Worm (Caenorhabditis elegans) whole organism, late embryonic: ENCODE results near the gene T01B10.5.

Source experiments
- C38D4.7 ChIP-seq: fragments of 200-800 bp; sonication (Bioruptor generic); optimal IDR thresholded peaks from 2 replicates; lab custom pipeline; 2018; ENCODE audit warnings: mild to moderate bottlenecking, missing genetic modification characterization, moderate library complexity, missing compliant biosample characterization
- F13H6.1 ChIP-seq: sonication (generic microtip); optimal IDR thresholded peaks from 2 replicates; lab custom pipeline; 2016; ENCODE audit warnings: missing genetic modification characterization, missing compliant biosample characterization
- K02D7.2 ChIP-seq: sonication (generic microtip); optimal IDR thresholded peaks from 2 replicates; lab custom pipeline; 2017; ENCODE audit warnings: mild to moderate bottlenecking, missing genetic modification characterization, missing compliant biosample characterization
- Y22D7AL.16 ChIP-seq: sonication (generic microtip); optimal IDR thresholded peaks from 2 replicates; lab custom pipeline; 2016; ENCODE audit warnings: missing genetic modification characterization, missing compliant biosample characterization
- ahr-1 ChIP-seq: sonication (generic microtip); optimal IDR thresholded peaks from 2 replicates; lab custom pipeline; 2016; ENCODE audit warnings: missing genetic modification characterization, missing compliant biosample characterization
- ama-1 ChIP-seq: fragments of 150-350 bp; optimal IDR thresholded peaks from 2 replicates; lab custom pipeline; 2014
- ceh-14 ChIP-seq: sonication (generic microtip); optimal IDR thresholded peaks from 2 replicates; lab custom pipeline; 2016; ENCODE audit warnings: missing genotype, missing genetic modification characterization, missing compliant biosample characterization
- ceh-18 ChIP-seq: sonication (generic microtip); optimal IDR thresholded peaks from 2 replicates; lab custom pipeline; 2016; ENCODE audit warnings: missing genetic modification characterization, missing compliant biosample characterization
- ceh-22 ChIP-seq: sonication (generic microtip); optimal IDR thresholded peaks from 2 replicates; lab custom pipeline; 2017; ENCODE audit warnings: missing biosample characterization, missing genetic modification characterization
- ceh-24 ChIP-seq: sonication (generic microtip); optimal IDR thresholded peaks from 2 replicates; lab custom pipeline; 2016; ENCODE audit warnings: mild to moderate bottlenecking, missing genetic modification characterization, missing compliant biosample characterization
- ceh-31 ChIP-seq: sonication (generic microtip); optimal IDR thresholded peaks from 2 replicates; lab custom pipeline; 2016; ENCODE audit warnings: missing genetic modification characterization, missing compliant biosample characterization
- ceh-48 ChIP-seq: sonication (generic microtip); optimal IDR thresholded peaks from 2 replicates; lab custom pipeline; 2016; ENCODE audit warnings: missing genetic modification characterization, inconsistent platforms, missing compliant biosample characterization
- ceh-6 ChIP-seq: fragments of 200-800 bp; sonication (Bioruptor generic); optimal IDR thresholded peaks from 2 replicates; lab custom pipeline; 2018; ENCODE audit warnings: mild to moderate bottlenecking, missing genetic modification characterization, missing compliant biosample characterization
- che-1 ChIP-seq: sonication (generic microtip); optimal IDR thresholded peaks from 2 replicates; lab custom pipeline; 2016; ENCODE audit warnings: mild to moderate bottlenecking, missing genetic modification characterization, missing compliant biosample characterization
- dmd-4 ChIP-seq: sonication (generic microtip); optimal IDR thresholded peaks from 2 replicates; lab custom pipeline; 2016; ENCODE audit warnings: borderline replicate concordance, missing genetic modification characterization, missing compliant biosample characterization
- elt-2 ChIP-seq: sonication (generic microtip); optimal IDR thresholded peaks from 2 replicates; lab custom pipeline; 2016; ENCODE audit warnings: missing genetic modification reagents, missing genetic modification characterization, missing compliant biosample characterization
- fkh-10 ChIP-seq: fragments of 150-350 bp; optimal IDR thresholded peaks from 2 replicates; lab custom pipeline; 2014; ENCODE audit warnings: missing biosample characterization, missing genetic modification reagents, missing genetic modification characterization
- hlh-13 ChIP-seq: fragments of 200-800 bp; sonication (Bioruptor generic); optimal IDR thresholded peaks from 2 replicates; lab custom pipeline; 2018; ENCODE audit warnings: mild to moderate bottlenecking, missing genetic modification characterization, missing compliant biosample characterization
- hlh-15 ChIP-seq: sonication (generic microtip); optimal IDR thresholded peaks from 2 replicates; lab custom pipeline; 2016; ENCODE audit warnings: missing genetic modification characterization, missing compliant biosample characterization
- hlh-30 ChIP-seq: sonication (generic microtip); optimal IDR thresholded peaks from 2 replicates; lab custom pipeline; 2017; ENCODE audit warnings: antibody characterized with exemption, missing genetic modification characterization, missing compliant biosample characterization; ENCODE audit not compliant: insufficient read depth
- hlh-6 ChIP-seq: sonication (generic microtip); optimal IDR thresholded peaks from 2 replicates; lab custom pipeline; 2016; ENCODE audit warnings: missing genotype, missing genetic modification characterization, missing compliant biosample characterization
- lim-6 ChIP-seq: sonication (generic microtip); optimal IDR thresholded peaks from 2 replicates; lab custom pipeline; 2016; ENCODE audit warnings: missing genetic modification characterization, missing compliant biosample characterization
- lin-11 ChIP-seq: fragments of 200-800 bp; sonication (Bioruptor generic); optimal IDR thresholded peaks from 2 replicates; lab custom pipeline; 2018; ENCODE audit warnings: mild to moderate bottlenecking, missing genetic modification characterization, missing compliant biosample characterization
- madf-2 ChIP-seq: sonication (generic microtip); optimal IDR thresholded peaks from 2 replicates; lab custom pipeline; 2017; ENCODE audit warnings: missing genetic modification characterization, missing compliant biosample characterization
- nfya-1 ChIP-seq: sonication (generic microtip); optimal IDR thresholded peaks from 2 replicates; lab custom pipeline; 2017; ENCODE audit warnings: missing genetic modification characterization, mild to moderate bottlenecking, missing compliant biosample characterization, antibody characterized with exemption, moderate library complexity
- pag-3 ChIP-seq: sonication (generic microtip); optimal IDR thresholded peaks from 2 replicates; lab custom pipeline; 2016; ENCODE audit warnings: missing compliant biosample characterization, missing genetic modification characterization, borderline replicate concordance
- pax-1 ChIP-seq: fragments of 150-350 bp; optimal IDR thresholded peaks from 2 replicates; lab custom pipeline; 2014; ENCODE audit warnings: missing biosample characterization, missing genetic modification characterization
- pha-2 ChIP-seq: sonication (generic microtip); optimal IDR thresholded peaks from 2 replicates; lab custom pipeline; 2017; ENCODE audit warnings: mild to moderate bottlenecking, missing genetic modification characterization, missing compliant biosample characterization
- pqm-1 ChIP-seq: sonication (generic microtip); optimal IDR thresholded peaks from 2 replicates; lab custom pipeline; 2016; ENCODE audit warnings: missing genetic modification characterization, missing compliant biosample characterization
- pros-1 ChIP-seq: fragments of 150-350 bp; optimal IDR thresholded peaks from 2 replicates; lab custom pipeline; 2014; ENCODE audit warnings: missing biosample characterization, missing genetic modification reagents, missing genetic modification characterization
- sox-2 ChIP-seq: fragments of 200-800 bp; sonication (Bioruptor generic); IDR thresholded peaks from 2 replicates; pipeline ENCODE4 v1.3.6; 2022; ENCODE audit warnings: missing genetic modification reagents, missing genetic modification characterization, missing compliant biosample characterization
- syd-9 ChIP-seq: sonication (generic microtip); optimal IDR thresholded peaks from 2 replicates; lab custom pipeline; 2016; ENCODE audit warnings: mild to moderate bottlenecking, missing genetic modification characterization, moderate library complexity, missing compliant biosample characterization
- unc-3 ChIP-seq, 2 experiments: fragments of 200-800 bp in 1 of 2; sonication (Bioruptor generic) in 1 of 2; sonication (generic microtip) in 1 of 2; conservative IDR thresholded peaks in 1 of 2; optimal IDR thresholded peaks in 1 of 2; 2 replicates each; pipeline versions ENCODE4 v1.3.6 to Lab custom; 2016 to 2022; ENCODE audit warnings: missing compliant biosample characterization in 2 of 2, missing genetic modification characterization in 2 of 2, missing genetic modification reagents in 1 of 2
- zip-5 ChIP-seq: sonication (generic microtip); optimal IDR thresholded peaks from 2 replicates; lab custom pipeline; 2016; ENCODE audit warnings: missing genetic modification characterization, missing compliant biosample characterization
- ztf-16 ChIP-seq: sonication (generic microtip); optimal IDR thresholded peaks from 2 replicates; lab custom pipeline; 2017; ENCODE audit warnings: missing genetic modification characterization, missing compliant biosample characterization

T01B10.5 gene

ce11 chrX:8470126-8470772 lies 24.9 kb upstream of the T01B10.5 start, which contains the start of gene mec-10:
mec-10 (minus strand) TSS chrX:8470314.
- peak; percentile 34 for TF ChIP-seq elt-2 (tag; lab: Kevin White, UChicago)
- TF ChIP-seq syd-9 (tag; lab: Kevin White, UChicago): no peak

- TF ChIP-seq lim-6 (tag; lab: Kevin White, UChicago) (no peak), elt-2 (tag; lab: Kevin White, UChicago) (peak; percentile 84)
Measured at ce11 chrX:8473468-8473867, 21.6 kb upstream of the T01B10.5 start.

DNA sequence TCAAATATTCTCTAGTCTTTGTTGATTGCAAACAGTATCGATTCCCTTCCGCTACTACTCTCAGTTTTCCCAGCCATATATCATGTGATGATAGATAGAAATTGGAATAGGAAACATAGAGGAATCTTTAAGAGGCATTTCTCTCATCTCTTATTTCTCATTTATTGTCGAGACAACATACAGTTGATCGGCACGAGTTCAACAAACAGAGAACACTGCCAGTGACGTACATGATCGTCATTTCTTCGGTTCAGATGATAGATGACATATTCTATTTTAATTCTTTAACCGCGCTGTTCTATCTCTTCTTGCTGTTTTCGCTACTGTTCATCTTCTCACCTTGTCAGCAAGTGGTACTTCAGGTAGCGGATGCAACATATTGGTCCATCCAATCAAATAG lies 20.0 kb upstream of the T01B10.5 start:
- TF ChIP-seq Y22D7AL.16 (tag; lab: Kevin White, UChicago) (no peak), ceh-24 (tag; lab: Kevin White, UChicago) (no peak), ahr-1 (tag; lab: Kevin White, UChicago) (no peak), hlh-13 (no peak), hlh-30 (tag; lab: Kevin White, UChicago) (peak; percentile 13)

ce11 chrX:8475759-8476228 lies 19.3 kb upstream of the T01B10.5 start, which contains the start of gene nhr-14:
nhr-14 (minus strand) TSS chrX:8476178.
- TF ChIP-seq Y22D7AL.16 (tag; lab: Kevin White, UChicago) (no peak), K02D7.2 (tag; lab: Kevin White, UChicago) (no peak), ama-1 (lab: Kevin White, UChicago) (no peak), lin-11 (tag; lab: Kevin White, UChicago) (no peak), hlh-15 (tag; lab: Kevin White, UChicago) (no peak), hlh-6 (tag; lab: Kevin White, UChicago) (no peak), ceh-14 (no peak), unc-3 (GFP tag; conservative IDR thresholded peaks at IDR 0.05; lab: Robert Waterston, UW) (no peak), unc-3 (tag; optimal IDR thresholded peaks at IDR 0.05; lab: Kevin White, UChicago) (no peak), ceh-6 (GFP tag; lab: Kevin White, UChicago) (no peak), zip-5 (tag; lab: Kevin White, UChicago) (no peak), dmd-4 (tag; lab: Kevin White, UChicago) (no peak), che-1 (tag; lab: Kevin White, UChicago) (no peak), ceh-18 (tag; lab: Kevin White, UChicago) (no peak), sox-2 (GFP tag; lab: Robert Waterston, UW) (no peak)

DNA sequence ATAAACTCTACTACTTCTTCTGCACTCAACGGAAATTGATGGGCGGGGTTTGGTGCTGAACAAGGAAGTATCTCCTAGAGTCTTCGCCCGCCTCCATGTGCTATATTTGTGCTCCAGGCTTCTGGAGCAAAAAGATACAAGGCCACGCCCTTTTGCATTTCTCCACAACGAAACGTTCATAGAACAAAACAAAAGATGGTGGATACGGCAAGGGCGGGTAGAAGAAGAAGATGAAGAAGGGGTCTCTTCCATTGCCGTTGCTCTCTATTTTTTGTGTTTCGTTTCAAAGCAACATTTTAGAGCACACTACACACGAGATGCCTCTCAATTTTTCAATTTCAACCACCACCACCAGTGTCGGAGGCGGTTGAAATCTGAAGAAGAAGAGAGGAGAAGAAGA lies 18.8 kb upstream of the T01B10.5 start:
- TF ChIP-seq pax-1 (tag; lab: Kevin White, UChicago) (no peak), K02D7.2 (tag; lab: Kevin White, UChicago) (no peak), lim-6 (tag; lab: Kevin White, UChicago) (no peak), pha-2 (tag; lab: Kevin White, UChicago) (no peak), fkh-10 (GFP tag; lab: Kevin White, UChicago) (peak; percentile 58)

- TF ChIP-seq pag-3 (tag; lab: Kevin White, UChicago) (no peak), elt-2 (tag; lab: Kevin White, UChicago) (peak; percentile 58), madf-2 (tag; lab: Kevin White, UChicago) (no peak), pqm-1 (no peak), lin-11 (tag; lab: Kevin White, UChicago) (no peak), hlh-30 (tag; lab: Kevin White, UChicago) (no peak), pros-1 (tag; lab: Kevin White, UChicago) (peak; percentile 27), ceh-31 (tag; lab: Kevin White, UChicago) (peak; percentile 19), ztf-16 (tag; lab: Kevin White, UChicago) (peak; percentile 20), nfya-1 (tag; lab: Kevin White, UChicago) (peak; percentile 48), F13H6.1 (tag; lab: Kevin White, UChicago) (peak; percentile 22), C38D4.7 (GFP tag; lab: Kevin White, UChicago) (no peak), ama-1 (lab: Kevin White, UChicago) (no peak), ceh-22 (no peak), ceh-48 (tag; lab: Kevin White, UChicago) (no peak), ceh-14 (no peak)
Measured at ce11 chrX:8477048-8477806, 17.9 kb upstream of the T01B10.5 start.
